Worm (Caenorhabditis elegans): ENCODE measurements around the gene C15H9.3.

- TF ChIP-seq lsy-2 (tag; optimal IDR thresholded peaks at IDR 0.05) (no peak), ztf-11 (tag; optimal IDR thresholded peaks at IDR 0.05) (no peak)
Observed at ce11 chrX:6075209-6075608, 40.4 kb upstream of the C15H9.3 start, which contains the start of gene lgc-58.

All from whole organism, L2 larva.